Worm (Caenorhabditis elegans) whole organism, L4 larva: ENCODE data around the gene srt-68.

Experiments used
- F37D6.2 ChIP-seq: sonication (generic microtip); optimal IDR thresholded peaks from 2 replicates; lab custom pipeline; 2016; ENCODE audit warnings: mild to moderate bottlenecking, missing genetic modification characterization, missing compliant biosample characterization
- R02D3.7 ChIP-seq: fragments of 150-350 bp; sonication (generic microtip); optimal IDR thresholded peaks from 3 replicates; lab custom pipeline; 2014; ENCODE audit warnings: missing biosample characterization, missing genetic modification characterization
- T26A8.4 ChIP-seq: fragments of 200-800 bp; sonication (Bioruptor generic); IDR thresholded peaks from 2 replicates; pipeline ENCODE4 v1.3.6; 2022; ENCODE audit warnings: missing genetic modification characterization, missing compliant biosample characterization
- aly-2 ChIP-seq: sonication (generic microtip); optimal IDR thresholded peaks from 2 replicates; lab custom pipeline; 2018; ENCODE audit warnings: missing biosample characterization, missing genetic modification characterization
- dmd-6 ChIP-seq: fragments of 200-800 bp; sonication (Bioruptor generic); IDR thresholded peaks from 2 replicates; pipeline ENCODE4 v1.3.6; 2022; ENCODE audit warnings: missing genetic modification reagents, missing genetic modification characterization, missing compliant biosample characterization
- dmd-9 ChIP-seq: fragments of 200-800 bp; sonication (Bioruptor generic); IDR thresholded peaks from 2 replicates; pipeline ENCODE4 v1.3.6; 2022; ENCODE audit warnings: missing genetic modification reagents, missing genetic modification characterization, missing compliant biosample characterization
- fkh-10 ChIP-seq: fragments of 150-350 bp; optimal IDR thresholded peaks from 2 replicates; lab custom pipeline; 2014; ENCODE audit warnings: missing biosample characterization, missing genetic modification reagents, missing genetic modification characterization
- hlh-30 ChIP-seq: sonication (generic microtip); optimal IDR thresholded peaks from 2 replicates; lab custom pipeline; 2017; ENCODE audit warnings: antibody characterized with exemption, mild to moderate bottlenecking, missing genetic modification characterization, missing compliant biosample characterization; ENCODE audit not compliant: insufficient read depth
- lin-39 ChIP-seq: fragments of 150-350 bp; optimal IDR thresholded peaks from 2 replicates; lab custom pipeline; 2014; ENCODE audit warnings: missing biosample characterization, missing genetic modification reagents, missing genetic modification characterization
- nhr-102 ChIP-seq: sonication (generic microtip); optimal IDR thresholded peaks from 2 replicates; lab custom pipeline; 2016; ENCODE audit warnings: mild to moderate bottlenecking, missing genetic modification characterization, moderate library complexity, missing compliant biosample characterization
- pha-4 ChIP-seq, 2 experiments: fragments of 150-350 bp in 1 of 2; fragments of 200-800 bp in 1 of 2; sonication (Bioruptor generic) in 1 of 2; IDR thresholded peaks in 1 of 2; optimal IDR thresholded peaks in 1 of 2; 2 replicates each; pipeline versions ENCODE4 v1.3.6 to Lab custom; 2014 to 2022; ENCODE audit warnings: missing genetic modification characterization in 2 of 2, missing genetic modification reagents in 2 of 2, missing biosample characterization in 1 of 2, missing compliant biosample characterization in 1 of 2
- snpc-4 ChIP-seq: fragments of 150-350 bp; optimal IDR thresholded peaks from 2 replicates; lab custom pipeline; 2014; ENCODE audit warnings: missing biosample characterization, missing genetic modification characterization
- ztf-11 ChIP-seq: fragments of 150-350 bp; optimal IDR thresholded peaks from 2 replicates; lab custom pipeline; 2014; ENCODE audit warnings: missing biosample characterization, missing genetic modification characterization

ce11 chrV:5272034-5272433, 20.1 kb upstream of the srt-68 start:
- TF ChIP-seq T26A8.4 (no peak), nhr-102 (no peak), dmd-9 (GFP tag; lab: Robert Waterston, UW) (no peak), hlh-30 (tag; lab: Kevin White, UChicago) (no peak), lin-39 (tag; lab: Kevin White, UChicago) (no peak), ztf-11 (tag; lab: Kevin White, UChicago) (no peak), F37D6.2 (tag; lab: Kevin White, UChicago) (no peak), fkh-10 (GFP tag; lab: Kevin White, UChicago) (no peak), R02D3.7 (tag; lab: Kevin White, UChicago) (no peak), pha-4 (GFP tag; IDR thresholded peaks at IDR 0.05; lab: Robert Waterston, UW) (no peak), pha-4 (tag; optimal IDR thresholded peaks at IDR 0.05; lab: Kevin White, UChicago) (no peak), aly-2 (no peak), snpc-4 (tag; lab: Kevin White, UChicago) (no peak), dmd-6 (GFP tag; lab: Robert Waterston, UW) (peak; percentile 53)
